Worm (Caenorhabditis elegans) whole organism, L4 larva: ENCODE results near the gene cah-3.

ENCODE experiments used
- R02D3.7 ChIP-seq: fragments of 150-350 bp; sonication (generic microtip); optimal IDR thresholded peaks from 3 replicates; lab custom pipeline; 2014; ENCODE audit warnings: missing biosample characterization, missing genetic modification characterization
- dmd-9 ChIP-seq: fragments of 200-800 bp; sonication (Bioruptor generic); IDR thresholded peaks from 2 replicates; pipeline ENCODE4 v1.3.6; 2022; ENCODE audit warnings: missing genetic modification reagents, missing genetic modification characterization, missing compliant biosample characterization
- hlh-11 ChIP-seq: fragments of 200-800 bp; sonication (Bioruptor generic); optimal IDR thresholded peaks from 2 replicates; lab custom pipeline; 2018; ENCODE audit warnings: mild to moderate bottlenecking, missing genetic modification characterization, missing compliant biosample characterization
- nhr-48 ChIP-seq: sonication (generic microtip); optimal IDR thresholded peaks from 2 replicates; lab custom pipeline; 2016; ENCODE audit warnings: mild to moderate bottlenecking, missing genetic modification characterization, missing compliant biosample characterization
- saeg-2 ChIP-seq: fragments of 200-800 bp; sonication (Bioruptor generic); IDR thresholded peaks from 2 replicates; pipeline ENCODE4 v1.3.6; 2022; ENCODE audit warnings: missing genetic modification reagents, missing genetic modification characterization, missing compliant biosample characterization
- set-16 ChIP-seq: fragments of 200-800 bp; sonication (Bioruptor generic); IDR thresholded peaks from 2 replicates; pipeline ENCODE4 v1.3.6; 2022; ENCODE audit warnings: missing genetic modification reagents, missing genetic modification characterization, missing compliant biosample characterization

cah-3 gene

DNA sequence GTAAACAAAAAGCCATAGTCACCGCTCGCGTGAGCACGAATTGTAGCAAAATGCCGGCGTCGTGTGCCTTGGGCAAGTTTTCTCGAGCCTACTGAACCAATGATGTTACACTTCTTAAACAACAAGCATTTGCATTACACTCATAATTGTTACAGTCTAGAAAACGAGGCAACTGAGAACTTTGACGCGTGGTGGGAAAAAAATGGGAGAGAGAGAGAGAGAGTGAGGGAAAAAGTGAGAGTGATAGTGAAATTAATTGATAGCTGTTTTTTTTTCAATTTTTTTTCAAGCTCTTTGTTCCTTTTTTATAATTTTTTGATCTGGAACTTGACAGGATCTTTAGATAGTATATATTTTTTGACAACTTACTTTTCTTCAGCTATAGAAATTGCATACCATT, 47.9 kb downstream of the cah-3 start:
- TF ChIP-seq nhr-48 (tag; lab: Kevin White, UChicago) (no peak), hlh-11 (tag; lab: Kevin White, UChicago) (peak; percentile 2)
- TF ChIP-seq, all 104 proteins: peak for 1

DNA sequence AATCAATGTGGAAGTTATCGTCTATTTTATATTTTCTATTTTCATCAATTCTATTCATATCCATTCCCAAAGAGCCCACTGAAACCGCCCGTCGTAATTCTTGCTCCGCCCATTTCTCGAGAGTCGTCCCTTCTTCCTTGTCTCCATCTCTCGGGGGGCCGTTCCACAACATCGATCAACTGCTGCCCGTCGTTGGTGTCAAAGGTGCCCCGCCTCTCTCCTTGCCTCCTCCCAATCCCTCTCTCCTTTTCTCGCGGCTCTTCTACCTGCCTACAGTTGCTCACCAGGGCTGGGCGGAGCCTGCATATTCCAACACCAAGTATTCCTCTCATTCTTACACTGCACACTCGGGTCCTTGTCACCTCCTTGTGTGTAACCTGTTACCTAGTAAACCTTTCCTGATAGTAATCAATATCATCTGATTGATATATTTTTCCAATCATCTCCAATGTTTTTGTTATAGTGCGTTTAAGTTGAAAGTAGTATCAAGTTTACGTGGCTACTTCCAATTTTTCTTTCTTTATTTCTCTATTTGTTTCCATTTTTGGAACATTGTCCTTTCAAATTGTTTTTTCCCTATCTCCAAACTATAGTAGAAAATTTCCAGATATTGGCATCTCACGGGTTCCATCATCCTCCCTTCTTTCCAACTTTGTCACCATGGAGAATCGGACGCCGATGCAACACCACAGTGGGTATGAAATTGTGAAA, 49.1 kb downstream of the cah-3 start, which contains the start of gene pat-9:
TSS of gene pat-9 (plus strand) at position 661 of the 711 bp plus-strand sequence.
- TF ChIP-seq R02D3.7 (tag; lab: Kevin White, UChicago) (no peak), dmd-9 (GFP tag; lab: Robert Waterston, UW) (no peak), set-16 (GFP tag; lab: Robert Waterston, UW) (peak; percentile 80), saeg-2 (GFP tag; lab: Robert Waterston, UW) (no peak)
